Fruit fly (Drosophila melanogaster) whole organism, embryonic: ENCODE data around the gene CG6094.

ENCODE experiments used
- Awh ChIP-seq: fragments of 200-800 bp; sonication (Bioruptor generic); IDR thresholded peaks from 2 replicates; pipeline ENCODE4, ENCODE4 v1.3.6; 2022; ENCODE audit warnings: missing biosample characterization, missing genetic modification characterization
- CG10321 ChIP-seq: fragments of 200-800 bp; sonication (Bioruptor generic); IDR thresholded peaks from 2 replicates; pipeline ENCODE4 v1.3.6; 2022; ENCODE audit warnings: missing biosample characterization, missing genetic modification characterization
- CG11398 ChIP-seq: fragments of 200-800 bp; sonication (Bioruptor generic); optimal IDR thresholded peaks from 2 replicates; lab custom pipeline; 2016; ENCODE audit warnings: missing biosample characterization, missing genetic modification characterization
- CG11456 ChIP-seq: fragments of 200-800 bp; sonication (Bioruptor generic); IDR thresholded peaks from 3 replicates; pipeline ENCODE4 v1.3.6; 2022; ENCODE audit warnings: missing biosample characterization, missing genetic modification characterization
- CG11504 ChIP-seq: fragments of 200-800 bp; sonication (Bioruptor generic); optimal IDR thresholded peaks from 3 replicates; lab custom pipeline; 2019; ENCODE audit warnings: missing biosample characterization, mild to moderate bottlenecking, missing genetic modification characterization, moderate library complexity
- CG12071 ChIP-seq: fragments of 200-800 bp; sonication (Bioruptor generic); optimal IDR thresholded peaks from 3 replicates; lab custom pipeline; 2018; ENCODE audit warnings: missing biosample characterization, mild to moderate bottlenecking, missing genetic modification characterization
- CG12942 ChIP-seq: fragments of 200-800 bp; sonication (Bioruptor generic); optimal IDR thresholded peaks from 3 replicates; lab custom pipeline; 2016; ENCODE audit warnings: missing biosample characterization, missing genetic modification characterization
- CG13894 ChIP-seq: fragments of 200-800 bp; sonication (Bioruptor generic); optimal IDR thresholded peaks from 3 replicates; lab custom pipeline; 2018; ENCODE audit warnings: missing biosample characterization, mild to moderate bottlenecking, missing genetic modification characterization, moderate library complexity
- CG14050 ChIP-seq: fragments of 200-800 bp; sonication (Bioruptor generic); IDR thresholded peaks from 3 replicates; pipeline ENCODE4 v1.3.6; 2022; ENCODE audit warnings: missing biosample characterization, missing genetic modification characterization
- CG15269 ChIP-seq: fragments of 200-800 bp; sonication (Bioruptor generic); optimal IDR thresholded peaks from 2 replicates; lab custom pipeline; 2018; ENCODE audit warnings: missing biosample characterization, mild to moderate bottlenecking, missing genetic modification characterization, moderate library complexity
- CG15696 ChIP-seq: fragments of 200-800 bp; sonication (Bioruptor generic); optimal IDR thresholded peaks from 2 replicates; lab custom pipeline; 2019; ENCODE audit warnings: missing biosample characterization, mild to moderate bottlenecking, missing genetic modification characterization, moderate library complexity
- CG17385 ChIP-seq: fragments of 200-800 bp; sonication (Bioruptor generic); optimal IDR thresholded peaks from 3 replicates; lab custom pipeline; 2018; ENCODE audit warnings: missing biosample characterization, mild to moderate bottlenecking, missing genetic modification characterization
- CG18011 ChIP-seq: fragments of 200-800 bp; sonication (Bioruptor generic); optimal IDR thresholded peaks from 2 replicates; lab custom pipeline; 2017; ENCODE audit warnings: missing biosample characterization, missing genetic modification characterization, mild to moderate bottlenecking, moderate library complexity, missing genotype
- CG1832 ChIP-seq: fragments of 200-800 bp; sonication (Bioruptor generic); optimal IDR thresholded peaks from 2 replicates; lab custom pipeline; 2017; ENCODE audit warnings: missing biosample characterization, mild to moderate bottlenecking, missing genetic modification characterization, inconsistent platforms
- CG2678 ChIP-seq: fragments of 200-800 bp; sonication (Bioruptor generic); optimal IDR thresholded peaks from 3 replicates; lab custom pipeline; 2019; ENCODE audit warnings: missing biosample characterization, mild to moderate bottlenecking, missing genetic modification characterization, moderate library complexity
- CG2875 ChIP-seq: fragments of 200-800 bp; sonication (Bioruptor generic); optimal IDR thresholded peaks from 2 replicates; lab custom pipeline; 2017; ENCODE audit warnings: missing biosample characterization, mild to moderate bottlenecking, missing genetic modification characterization, missing genetic modification reagents
- CG3995 ChIP-seq: fragments of 200-800 bp; sonication (Bioruptor generic); optimal IDR thresholded peaks from 3 replicates; lab custom pipeline; 2016; ENCODE audit warnings: missing biosample characterization, missing genetic modification characterization
- CG4424 ChIP-seq: fragments of 200-800 bp; sonication (Bioruptor generic); optimal IDR thresholded peaks from 3 replicates; lab custom pipeline; 2016; ENCODE audit warnings: missing biosample characterization, missing genetic modification characterization
- CG6654 ChIP-seq: fragments of 200-800 bp; sonication (Bioruptor generic); optimal IDR thresholded peaks from 2 replicates; lab custom pipeline; 2017; ENCODE audit warnings: missing biosample characterization, mild to moderate bottlenecking, missing genetic modification characterization
- CG7963 ChIP-seq: fragments of 200-800 bp; sonication (Bioruptor generic); IDR thresholded peaks from 3 replicates; pipeline ENCODE4 v1.3.6; 2022; ENCODE audit warnings: missing biosample characterization, missing genetic modification characterization; ENCODE audit not compliant: partially characterized antibody
- D ChIP-seq, 2 experiments: fragments of 200-800 bp in 1 of 2; fragments of >200 bp in 1 of 2; sonication (Bioruptor generic) in 1 of 2; optimal IDR thresholded peaks; 2 replicates in 1 of 2; 3 replicates in 1 of 2; lab custom pipeline; 2017; ENCODE audit warnings: mild to moderate bottlenecking in 1 of 2, missing biosample characterization in 1 of 2, missing genetic modification characterization in 1 of 2, missing genetic modification reagents in 1 of 2
- Dad ChIP-seq: fragments of 200-800 bp; sonication (Bioruptor generic); optimal IDR thresholded peaks from 3 replicates; lab custom pipeline; 2016; ENCODE audit warnings: missing biosample characterization, missing genetic modification characterization
- Dp ChIP-seq: fragments of 200-800 bp; sonication (Bioruptor generic); optimal IDR thresholded peaks from 2 replicates; lab custom pipeline; 2018; ENCODE audit warnings: missing biosample characterization, mild to moderate bottlenecking, missing genetic modification characterization, moderate library complexity
- Gsc ChIP-seq: fragments of 200-800 bp; sonication (Bioruptor generic); IDR thresholded peaks from 2 replicates; pipeline ENCODE4 v1.3.6; 2022; ENCODE audit warnings: missing biosample characterization, missing genetic modification characterization
- Gug ChIP-seq: fragments of 200-800 bp; sonication (Bioruptor generic); IDR thresholded peaks from 4 replicates; pipeline ENCODE4 v1.3.6; 2022; ENCODE audit warnings: missing biosample characterization, missing genetic modification characterization
- HmgD ChIP-seq: fragments of 200-800 bp; sonication (Bioruptor generic); optimal IDR thresholded peaks from 3 replicates; lab custom pipeline; 2016; ENCODE audit warnings: missing biosample characterization, missing genetic modification characterization
- Mad ChIP-seq: fragments of 200-800 bp; sonication (Bioruptor generic); optimal IDR thresholded peaks from 2 replicates; lab custom pipeline; 2016; ENCODE audit warnings: missing biosample characterization, missing genetic modification characterization
- NC2α ChIP-seq: fragments of 200-800 bp; sonication (Bioruptor generic); optimal IDR thresholded peaks from 2 replicates; lab custom pipeline; 2016; ENCODE audit warnings: missing biosample characterization, missing genetic modification characterization
- Ravus ChIP-seq: fragments of 200-800 bp; sonication (Bioruptor generic); IDR thresholded peaks from 2 replicates; pipeline ENCODE4 v1.3.6; 2022; ENCODE audit warnings: missing biosample characterization, missing genetic modification characterization
- Sry-δ ChIP-seq: fragments of 200-800 bp; sonication (Bioruptor generic); optimal IDR thresholded peaks from 2 replicates; lab custom pipeline; 2016; ENCODE audit warnings: missing biosample characterization, missing genetic modification characterization
- Stat92E ChIP-seq, 3 experiments: fragments of >200 bp in 2 of 3; fragments of 200-800 bp in 1 of 3; sonication (Bioruptor generic) in 1 of 3; optimal IDR thresholded peaks; 2 replicates each; lab custom pipeline; 2017 to 2019; ENCODE audit warnings: missing biosample characterization in 3 of 3, missing genetic modification characterization in 3 of 3, mild to moderate bottlenecking in 1 of 3, moderate library complexity in 1 of 3
- bsh ChIP-seq, 2 experiments: fragments of 200-800 bp; sonication (Bioruptor generic); optimal IDR thresholded peaks; 2 replicates each; lab custom pipeline; 2017 to 2018; ENCODE audit warnings: mild to moderate bottlenecking in 2 of 2, missing biosample characterization in 2 of 2, missing genetic modification characterization in 2 of 2, moderate library complexity in 1 of 2
- crp ChIP-seq, 2 experiments: fragments of 200-800 bp; sonication (Bioruptor generic); optimal IDR thresholded peaks; 2 replicates in 1 of 2; 3 replicates in 1 of 2; lab custom pipeline; 2017; ENCODE audit warnings: missing biosample characterization in 2 of 2, missing genetic modification characterization in 2 of 2, mild to moderate bottlenecking in 1 of 2, moderate library complexity in 1 of 2
- fd96Cb ChIP-seq: fragments of 200-800 bp; sonication (Bioruptor generic); optimal IDR thresholded peaks from 2 replicates; lab custom pipeline; 2018; ENCODE audit warnings: missing biosample characterization, mild to moderate bottlenecking, missing genetic modification characterization, moderate library complexity
- grau ChIP-seq: fragments of 200-800 bp; optimal IDR thresholded peaks from 3 replicates; lab custom pipeline; 2019; ENCODE audit warnings: missing biosample characterization, mild to moderate bottlenecking, missing genetic modification characterization, moderate library complexity
- hbn ChIP-seq: fragments of 200-800 bp; sonication (Bioruptor generic); IDR thresholded peaks from 2 replicates; pipeline ENCODE4 v1.3.6; 2022; ENCODE audit warnings: missing biosample characterization, missing genetic modification characterization; ENCODE audit not compliant: partially characterized antibody
- kah ChIP-seq: fragments of 200-800 bp; sonication (Bioruptor generic); optimal IDR thresholded peaks from 2 replicates; lab custom pipeline; 2018; ENCODE audit warnings: missing biosample characterization, mild to moderate bottlenecking, missing genetic modification characterization
- lilli ChIP-seq: fragments of 200-800 bp; sonication (Bioruptor generic); optimal IDR thresholded peaks from 3 replicates; lab custom pipeline; 2016; ENCODE audit warnings: missing biosample characterization, missing genetic modification characterization
- mam ChIP-seq: fragments of 200-800 bp; sonication (Bioruptor generic); optimal IDR thresholded peaks from 3 replicates; lab custom pipeline; 2016; ENCODE audit warnings: missing biosample characterization, missing genetic modification characterization
- mld ChIP-seq: fragments of 200-800 bp; sonication (Bioruptor generic); IDR thresholded peaks from 3 replicates; pipeline ENCODE4 v1.3.6; 2022; ENCODE audit warnings: missing biosample characterization, missing genetic modification characterization; ENCODE audit not compliant: partially characterized antibody
- pita ChIP-seq: fragments of 200-800 bp; sonication (Bioruptor generic); optimal IDR thresholded peaks from 2 replicates; lab custom pipeline; 2017; ENCODE audit warnings: missing biosample characterization, mild to moderate bottlenecking, missing genetic modification characterization
- scrt ChIP-seq: fragments of 200-800 bp; sonication (Bioruptor generic); optimal IDR thresholded peaks from 2 replicates; lab custom pipeline; 2018; ENCODE audit warnings: missing biosample characterization, mild to moderate bottlenecking, missing genetic modification characterization, moderate library complexity
- ttk ChIP-seq: fragments of 200-800 bp; sonication (Bioruptor generic); IDR thresholded peaks from 2 replicates; pipeline ENCODE4 v2.1.2; 2022; ENCODE audit warnings: missing biosample characterization, missing genetic modification characterization
- tup ChIP-seq: fragments of 200-800 bp; sonication (Bioruptor generic); optimal IDR thresholded peaks from 2 replicates; lab custom pipeline; 2016; ENCODE audit warnings: missing biosample characterization, mild to moderate bottlenecking, missing genetic modification characterization, moderate library complexity
- tx ChIP-seq: fragments of 200-800 bp; sonication (Bioruptor generic); optimal IDR thresholded peaks from 2 replicates; lab custom pipeline; 2016; ENCODE audit warnings: missing biosample characterization, missing genetic modification characterization
- unc-4 ChIP-seq: fragments of 200-800 bp; sonication (Bioruptor generic); IDR thresholded peaks from 2 replicates; pipeline ENCODE4 v1.3.6; 2022; ENCODE audit warnings: missing biosample characterization, missing genetic modification characterization; ENCODE audit not compliant: partially characterized antibody
- zen2 ChIP-seq: fragments of 200-800 bp; sonication (Bioruptor generic); IDR thresholded peaks from 3 replicates; pipeline ENCODE4 v1.3.6; 2022; ENCODE audit warnings: missing biosample characterization, missing genetic modification characterization; ENCODE audit not compliant: partially characterized antibody

CG6094 gene

DNA sequence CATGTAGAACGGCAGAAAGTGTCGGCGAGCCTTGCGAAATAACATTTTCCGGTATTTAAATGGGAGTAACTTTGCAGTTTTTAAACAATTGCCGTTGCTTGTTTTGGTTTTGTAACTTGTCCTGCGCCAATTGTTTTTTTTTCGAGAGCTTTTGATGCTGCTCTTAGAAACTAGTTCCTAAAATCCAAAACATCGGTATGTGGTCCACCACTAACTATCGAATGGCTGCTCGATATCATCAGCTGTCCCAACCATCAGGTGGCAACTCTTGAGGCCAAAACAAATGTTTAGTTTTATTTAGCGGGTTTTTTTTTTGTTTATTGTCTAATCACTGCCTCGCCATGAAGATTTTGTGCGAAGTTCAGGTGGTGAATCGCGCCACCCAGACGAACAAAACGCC lies 10.2 kb downstream of the CG6094 start, which contains the start of the genes Fatp1 and Lrr47 (continued):
- TF ChIP-seq Sry-δ (GFP tag; lab: Kevin White, UChicago) (peak; percentile 93), CG11398 (GFP tag; lab: Kevin White, UChicago) (peak; percentile 23), mld (GFP tag; lab: Robert Waterston, UW) (peak; percentile 79; the same call in 1 of the 3 replicates), Dp (GFP tag; lab: Kevin White, UChicago) (peak; percentile 36), Awh (GFP tag; lab: Robert Waterston, UW) (no peak), scrt (peak; percentile 20), pita (no peak)

DNA sequence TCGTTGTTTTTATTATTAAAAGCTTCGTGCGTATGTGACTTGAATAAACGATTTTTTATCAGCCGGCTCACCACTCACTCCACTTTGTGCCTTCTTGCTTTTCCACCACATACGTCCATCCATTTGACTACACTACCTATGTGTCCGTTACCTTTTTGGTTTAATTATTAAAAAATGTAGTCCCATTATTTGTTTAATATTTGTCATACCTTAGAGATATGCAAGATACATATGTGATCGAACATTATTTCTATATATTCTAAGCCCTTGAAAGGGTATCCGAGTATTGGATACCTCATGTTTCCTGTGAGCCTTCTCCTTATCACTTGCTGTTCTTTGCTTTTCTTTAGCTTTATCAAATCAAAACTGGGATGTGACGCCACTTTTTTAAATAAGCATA lies 12.3 kb downstream of the CG6094 start:
- no peak for TF ChIP-seq unc-4 (GFP tag; lab: Robert Waterston, UW)
- 0 out of 3 replicates have a peak, but pooled peaks have one; percentile 34 for TF ChIP-seq CG11456 (GFP tag; lab: Robert Waterston, UW)
- TF ChIP-seq CG12071 (GFP tag; lab: Kevin White, UChicago), result peak; percentile 47
- TF ChIP-seq Stat92E (GFP tag; optimal IDR thresholded peaks at IDR 0.05; lab: Kevin White, UChicago), result no peak
- no peak for TF ChIP-seq tx
- TF ChIP-seq CG10321 (GFP tag; lab: Robert Waterston, UW), result no peak
- TF ChIP-seq grau, result peak; percentile 71
- TF ChIP-seq D (optimal IDR thresholded peaks at IDR 0.05; lab: Kevin White, UChicago), result no peak
- peak; percentile 10 for TF ChIP-seq D (GFP tag; optimal IDR thresholded peaks at IDR 0.05; lab: Kevin White, UChicago)
- peak; percentile 67 for TF ChIP-seq CG13894 (tag; lab: Kevin White, UChicago)
- no peak for TF ChIP-seq CG12942 (GFP tag; lab: Kevin White, UChicago)
- TF ChIP-seq Ravus (GFP tag; lab: Robert Waterston, UW), result peak; percentile 4; the same call in 1 of the 2 replicates
- no peak for TF ChIP-seq tup (GFP tag; lab: Kevin White, UChicago)
- peak; percentile 14 for TF ChIP-seq kah (GFP tag; lab: Kevin White, UChicago)
- peak; percentile 47; the same call in 2 of the 4 replicates for TF ChIP-seq Gug
- no peak for TF ChIP-seq CG2875
- peak; percentile 83 for TF ChIP-seq CG2678 (tag; lab: Kevin White, UChicago)
- peak in 1 of 2 experiments; percentile 52 for TF ChIP-seq bsh (GFP tag; optimal IDR thresholded peaks at IDR 0.05; lab: Kevin White, UChicago)
- peak; percentile 47; the same call in 1 of the 2 replicates for TF ChIP-seq ttk
- peak; percentile 68 for TF ChIP-seq CG15269 (tag; lab: Kevin White, UChicago)
- TF ChIP-seq CG3995, result no peak
- peak; percentile 40 for TF ChIP-seq CG4424
- TF ChIP-seq hbn (GFP tag; lab: Robert Waterston, UW), result no peak
- TF ChIP-seq zen2 (GFP tag; lab: Robert Waterston, UW), result no peak
- TF ChIP-seq CG6654 (GFP tag; lab: Kevin White, UChicago), result no peak
- TF ChIP-seq HmgD, result no peak
- TF ChIP-seq CG7963 (GFP tag; lab: Robert Waterston, UW), result no peak
- TF ChIP-seq Dad (GFP tag; lab: Kevin White, UChicago), result no peak
- TF ChIP-seq lilli (GFP tag; lab: Kevin White, UChicago), result peak; percentile 71
- peak; percentile 76 for TF ChIP-seq CG11504 (tag; lab: Kevin White, UChicago)
- no peak for TF ChIP-seq crp (GFP tag; optimal IDR thresholded peaks at IDR 0.05; lab: Kevin White, UChicago)
- TF ChIP-seq fd96Cb (tag; lab: Kevin White, UChicago), result peak; percentile 29
- no peak for TF ChIP-seq CG1832 (GFP tag; lab: Kevin White, UChicago)
- TF ChIP-seq NC2α (GFP tag; lab: Kevin White, UChicago), result no peak
- no peak for TF ChIP-seq Mad (GFP tag; lab: Kevin White, UChicago)
- TF ChIP-seq CG15696, result no peak
- TF ChIP-seq CG17385 (GFP tag; lab: Kevin White, UChicago), result peak; percentile 48
- peak; percentile 60 for TF ChIP-seq mam (GFP tag; lab: Kevin White, UChicago)
- TF ChIP-seq CG14050, result peak; percentile 58
- no peak for TF ChIP-seq Gsc (GFP tag; lab: Robert Waterston, UW)
- peak; percentile 41 for TF ChIP-seq CG18011 (GFP tag; lab: Kevin White, UChicago)
